Fruit fly (Drosophila melanogaster): ENCODE results near the gene CG5890.

The CG5890 gene

DNA sequence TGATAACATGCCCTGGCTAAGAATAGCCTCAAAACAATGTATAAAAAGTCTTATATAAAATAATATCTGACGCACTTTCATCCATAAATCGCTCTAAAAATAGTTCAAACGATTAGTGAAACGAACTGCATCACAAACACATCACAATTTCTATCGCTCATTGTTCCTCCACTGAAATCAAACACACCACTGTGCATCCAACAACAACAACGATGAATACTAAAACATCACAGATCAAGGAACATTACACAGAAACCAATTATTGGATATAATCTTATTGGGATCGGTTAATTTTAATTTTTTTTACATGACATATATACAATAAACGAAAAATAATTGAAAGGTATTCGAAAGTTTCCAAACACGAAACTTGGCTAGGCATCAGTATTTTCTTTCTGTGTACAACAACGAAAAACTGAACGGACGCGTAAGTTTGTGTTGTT is 23.4 kb downstream of the CG5890 start (continued):
- TF ChIP-seq CG12219 (GFP tag; optimal IDR thresholded peaks at IDR 0.05) (peak; percentile 79), CHES-1-like (GFP tag; optimal IDR thresholded peaks at IDR 0.05) (peak; percentile 34), Camta (GFP tag; optimal IDR thresholded peaks at IDR 0.05) (peak; percentile 64), CG11456 (GFP tag; IDR thresholded peaks at IDR 0.05) (no peak), ac (GFP tag; optimal IDR thresholded peaks at IDR 0.05) (no peak), CG13123 (GFP tag; optimal IDR thresholded peaks at IDR 0.05) (peak; percentile 61), CG1832 (GFP tag; optimal IDR thresholded peaks at IDR 0.05) (no peak), Ada2b (GFP tag; IDR thresholded peaks at IDR 0.05) (peak; percentile 80), Mrtf (GFP tag; IDR thresholded peaks at IDR 0.05) (no peak; the same call in 2 of the 3 replicates), CG5245 (GFP tag; optimal IDR thresholded peaks at IDR 0.05) (peak; percentile 60), Poxn (GFP tag; IDR thresholded peaks at IDR 0.05) (no peak), CG7928 (GFP tag; optimal IDR thresholded peaks at IDR 0.05) (no peak), pho (GFP tag; optimal IDR thresholded peaks at IDR 0.05) (peak; percentile 74), CG2202 (tag; optimal IDR thresholded peaks at IDR 0.05) (peak; percentile 65), CG14710 (tag; optimal IDR thresholded peaks at IDR 0.05) (peak; percentile 74), caup (GFP tag; optimal IDR thresholded peaks at IDR 0.05; ENCODE audit: severe bottlenecking) (peak; percentile 45), sens (GFP tag) (peak; percentile 96), gt (GFP tag; IDR thresholded peaks at IDR 0.05) (no peak; the same call in 1 of the 2 replicates), sr (GFP tag; IDR thresholded peaks at IDR 0.05) (no peak), cas (GFP tag; IDR thresholded peaks at IDR 0.05) (0 out of 2 replicates have a peak, but pooled peaks have one; percentile 35), CG4730 (GFP tag; IDR thresholded peaks at IDR 0.05) (peak; percentile 74), pzg (GFP tag; optimal IDR thresholded peaks at IDR 0.05) (no peak), Ets65A (GFP tag) (peak; percentile 96), ase (GFP tag; IDR thresholded peaks at IDR 0.05) (peak; percentile 77), az2 (GFP tag; optimal IDR thresholded peaks at IDR 0.05) (peak; percentile 85), Bteb2 (GFP tag; optimal IDR thresholded peaks at IDR 0.05) (peak; percentile 43), fd64A (GFP tag; optimal IDR thresholded peaks at IDR 0.05) (peak; percentile 48), Dfd (GFP tag; optimal IDR thresholded peaks at IDR 0.05) (no peak), slbo (GFP tag; IDR thresholded peaks at IDR 0.05) (peak; percentile 83), E2f1 (GFP tag; IDR thresholded peaks at IDR 0.05) (peak; percentile 80), croc (GFP tag; conservative IDR thresholded peaks at IDR 0.05) (peak; percentile 68; the same call in 2 of the 3 replicates), CG17802 (tag; optimal IDR thresholded peaks at IDR 0.05) (no peak), CG2116 (GFP tag; optimal IDR thresholded peaks at IDR 0.05) (peak; percentile 21), C15 (GFP tag; IDR thresholded peaks at IDR 0.05) (0 out of 3 replicates have a peak, but pooled peaks have one; percentile 30), MTF-1 (GFP tag; optimal IDR thresholded peaks at IDR 0.05; ENCODE audit: borderline replicate concordance) (peak; percentile 53), CG18764 (GFP tag; optimal IDR thresholded peaks at IDR 0.05) (peak; percentile 53), Gug (GFP tag; IDR thresholded peaks at IDR 0.05) (peak; percentile 67), eve (GFP tag; optimal IDR thresholded peaks at IDR 0.05) (peak in 1 of 2 experiments; percentile 81), lbe (GFP tag; optimal IDR thresholded peaks at IDR 0.05) (no peak), CG13894 (tag; optimal IDR thresholded peaks at IDR 0.05) (peak; percentile 22), CG43689 (GFP tag; IDR thresholded peaks at IDR 0.05) (no peak), NC2α (GFP tag; optimal IDR thresholded peaks at IDR 0.05) (peak; percentile 68), CG15514 (GFP tag; optimal IDR thresholded peaks at IDR 0.05) (peak; percentile 43), CG10959 (GFP tag; IDR thresholded peaks at IDR 0.05) (no peak; the same call in 1 of the 2 replicates), CG18476 (GFP tag; optimal IDR thresholded peaks at IDR 0.05) (peak; percentile 48), Eip74EF (GFP tag; optimal IDR thresholded peaks at IDR 0.05) (peak in 1 of 2 experiments; percentile 67), CG4404 (GFP tag; IDR thresholded peaks at IDR 0.05) (no peak), dan (GFP tag; IDR thresholded peaks at IDR 0.05) (no peak), gcm2 (GFP tag; optimal IDR thresholded peaks at IDR 0.05) (peak; percentile 54), Usf (GFP tag; optimal IDR thresholded peaks at IDR 0.05) (peak; percentile 31), CG17359 (tag; optimal IDR thresholded peaks at IDR 0.05) (peak; percentile 89)
